Fruit fly (Drosophila melanogaster) whole organism, embryonic: ENCODE results near the gene RpS25.

Experiments
- Adf1 ChIP-seq: fragments of 200-800 bp; sonication (Bioruptor generic); IDR thresholded peaks from 2 replicates; pipeline ENCODE4 v1.3.6; 2022; ENCODE audit warnings: missing biosample characterization, missing genetic modification characterization
- CG10979 ChIP-seq: fragments of 200-800 bp; sonication (Bioruptor generic); optimal IDR thresholded peaks from 2 replicates; lab custom pipeline; 2018; ENCODE audit warnings: missing biosample characterization, mild to moderate bottlenecking, missing genetic modification characterization, moderate library complexity
- CG11723 ChIP-seq: fragments of 200-800 bp; sonication (Bioruptor generic); optimal IDR thresholded peaks from 2 replicates; lab custom pipeline; 2017; ENCODE audit warnings: missing biosample characterization, mild to moderate bottlenecking, missing genetic modification characterization
- CG15011 ChIP-seq: fragments of 200-800 bp; sonication (Bioruptor generic); optimal IDR thresholded peaks from 3 replicates; lab custom pipeline; 2018; ENCODE audit warnings: missing biosample characterization, mild to moderate bottlenecking, missing genetic modification characterization
- CG15073 ChIP-seq: fragments of 200-800 bp; sonication (Bioruptor generic); optimal IDR thresholded peaks from 2 replicates; lab custom pipeline; 2016; ENCODE audit warnings: missing biosample characterization, missing genetic modification characterization
- CG16813 ChIP-seq: fragments of 200-800 bp; sonication (Bioruptor generic); IDR thresholded peaks from 3 replicates; pipeline ENCODE4 v1.3.6; 2022; ENCODE audit warnings: missing biosample characterization, missing genetic modification characterization; ENCODE audit not compliant: partially characterized antibody
- CG2199 ChIP-seq: fragments of 200-800 bp; sonication (Bioruptor generic); IDR thresholded peaks from 3 replicates; pipeline ENCODE4 v1.3.6; 2022; ENCODE audit warnings: missing biosample characterization, missing genetic modification characterization
- CG2712 ChIP-seq: fragments of 200-800 bp; optimal IDR thresholded peaks from 3 replicates; lab custom pipeline; 2019; ENCODE audit warnings: missing biosample characterization, mild to moderate bottlenecking, missing genetic modification characterization, moderate library complexity
- CG31388 ChIP-seq: fragments of 200-800 bp; sonication (Bioruptor generic); optimal IDR thresholded peaks from 2 replicates; lab custom pipeline; 2016; ENCODE audit warnings: missing biosample characterization, missing genetic modification characterization
- CG4328 ChIP-seq: fragments of 200-800 bp; sonication (Bioruptor generic); optimal IDR thresholded peaks from 3 replicates; lab custom pipeline; 2017; ENCODE audit warnings: missing biosample characterization, missing genetic modification reagents, missing genetic modification characterization
- CG4424 ChIP-seq: fragments of 200-800 bp; sonication (Bioruptor generic); optimal IDR thresholded peaks from 3 replicates; lab custom pipeline; 2016; ENCODE audit warnings: missing biosample characterization, missing genetic modification characterization
- CG4820 ChIP-seq: fragments of 200-800 bp; sonication (Bioruptor generic); optimal IDR thresholded peaks from 3 replicates; lab custom pipeline; 2016; ENCODE audit warnings: missing biosample characterization, missing genetic modification characterization
- CG4854 ChIP-seq: fragments of 200-800 bp; sonication (Bioruptor generic); optimal IDR thresholded peaks from 2 replicates; lab custom pipeline; 2016; ENCODE audit warnings: missing biosample characterization, missing genetic modification characterization, inconsistent platforms
- CG6175 ChIP-seq: fragments of 200-800 bp; sonication (Bioruptor generic); IDR thresholded peaks from 3 replicates; pipeline ENCODE4 v1.3.6; 2022; ENCODE audit warnings: missing biosample characterization, missing genetic modification characterization
- CG6272 ChIP-seq: fragments of 200-800 bp; sonication (Bioruptor generic); IDR thresholded peaks from 2 replicates; pipeline ENCODE4 v1.3.6; 2022; ENCODE audit warnings: missing biosample characterization, missing genetic modification characterization
- CG6654 ChIP-seq: fragments of 200-800 bp; sonication (Bioruptor generic); optimal IDR thresholded peaks from 2 replicates; lab custom pipeline; 2017; ENCODE audit warnings: missing biosample characterization, mild to moderate bottlenecking, missing genetic modification characterization
- CG6813 ChIP-seq: fragments of 200-800 bp; sonication (Bioruptor generic); optimal IDR thresholded peaks from 2 replicates; lab custom pipeline; 2017; ENCODE audit warnings: missing biosample characterization, missing genetic modification characterization, mild to moderate bottlenecking, moderate library complexity, missing genetic modification reagents
- CG7271 ChIP-seq: fragments of 200-800 bp; sonication (Bioruptor generic); optimal IDR thresholded peaks from 2 replicates; lab custom pipeline; 2018; ENCODE audit warnings: missing biosample characterization, mild to moderate bottlenecking, missing genetic modification characterization, moderate library complexity
- CG8359 ChIP-seq: fragments of 200-800 bp; sonication (Bioruptor generic); optimal IDR thresholded peaks from 2 replicates; lab custom pipeline; 2017; ENCODE audit warnings: missing biosample characterization, mild to moderate bottlenecking, missing genetic modification characterization, borderline replicate concordance
- CG9215 ChIP-seq: fragments of 200-800 bp; sonication (Bioruptor generic); IDR thresholded peaks from 2 replicates; pipeline ENCODE4 v1.3.6; 2022; ENCODE audit warnings: missing biosample characterization, missing genetic modification characterization
- D19B ChIP-seq: fragments of 200-800 bp; sonication (Bioruptor generic); optimal IDR thresholded peaks from 2 replicates; lab custom pipeline; 2017; ENCODE audit warnings: missing biosample characterization, mild to moderate bottlenecking, missing genetic modification characterization
- HLH4C ChIP-seq: fragments of 200-800 bp; sonication (Bioruptor generic); IDR thresholded peaks from 3 replicates; pipeline ENCODE4 v1.3.6; 2022; ENCODE audit warnings: missing biosample characterization, missing genetic modification characterization; ENCODE audit not compliant: partially characterized antibody
- Hmr ChIP-seq: fragments of 200-800 bp; sonication (Bioruptor generic); optimal IDR thresholded peaks from 3 replicates; lab custom pipeline; 2017; ENCODE audit warnings: mild to moderate bottlenecking, missing biosample characterization, missing genetic modification reagents, missing genetic modification characterization
- NK7.1 ChIP-seq: fragments of 200-800 bp; sonication (Bioruptor generic); optimal IDR thresholded peaks from 3 replicates; lab custom pipeline; 2016; ENCODE audit warnings: missing biosample characterization, missing genetic modification characterization
- NfI ChIP-seq: fragments of 200-800 bp; sonication (Bioruptor generic); optimal IDR thresholded peaks from 3 replicates; lab custom pipeline; 2018; ENCODE audit warnings: missing biosample characterization, mild to moderate bottlenecking, missing genetic modification characterization, moderate library complexity
- Oaz ChIP-seq: fragments of 200-800 bp; sonication (Bioruptor generic); IDR thresholded peaks from 2 replicates; pipeline ENCODE4 v1.3.6; 2022; ENCODE audit warnings: missing biosample characterization, missing genetic modification characterization
- Sox102F ChIP-seq: fragments of 200-800 bp; sonication (Bioruptor generic); optimal IDR thresholded peaks from 2 replicates; lab custom pipeline; 2018; ENCODE audit warnings: missing biosample characterization, mild to moderate bottlenecking, missing genetic modification characterization, moderate library complexity
- Sry-β ChIP-seq: fragments of 200-800 bp; sonication (Bioruptor generic); optimal IDR thresholded peaks from 2 replicates; lab custom pipeline; 2018; ENCODE audit warnings: missing biosample characterization, mild to moderate bottlenecking, missing genetic modification characterization, moderate library complexity
- bbx ChIP-seq: fragments of 200-800 bp; sonication (Bioruptor generic); IDR thresholded peaks from 2 replicates; pipeline ENCODE4 v1.3.6; 2022; ENCODE audit warnings: missing biosample characterization, missing genetic modification characterization; ENCODE audit not compliant: partially characterized antibody
- dimm ChIP-seq: fragments of 200-800 bp; sonication (Bioruptor generic); IDR thresholded peaks from 2 replicates; pipeline ENCODE4 v1.3.6; 2022; ENCODE audit warnings: missing biosample characterization, missing genetic modification characterization
- fu2 ChIP-seq: fragments of 200-800 bp; sonication (Bioruptor generic); optimal IDR thresholded peaks from 2 replicates; lab custom pipeline; 2016; ENCODE audit warnings: missing biosample characterization, missing genetic modification characterization
- grn ChIP-seq: fragments of 200-800 bp; sonication (Bioruptor generic); optimal IDR thresholded peaks from 3 replicates; lab custom pipeline; 2017; ENCODE audit warnings: missing biosample characterization, missing genetic modification characterization
- gt ChIP-seq: fragments of 200-800 bp; sonication (Bioruptor generic); IDR thresholded peaks from 2 replicates; pipeline ENCODE4 v1.3.6; 2022; ENCODE audit warnings: missing biosample characterization, missing genetic modification characterization
- ken ChIP-seq: fragments of 200-800 bp; sonication (Bioruptor generic); IDR thresholded peaks from 3 replicates; pipeline ENCODE4 v1.3.6; 2022; ENCODE audit warnings: missing biosample characterization, missing genetic modification characterization
- kni ChIP-seq: fragments of 200-800 bp; sonication (Bioruptor generic); optimal IDR thresholded peaks from 3 replicates; lab custom pipeline; 2017; ENCODE audit warnings: mild to moderate bottlenecking, missing biosample characterization, missing genetic modification reagents, missing genetic modification characterization
- knrl ChIP-seq: fragments of 200-800 bp; sonication (Bioruptor generic); IDR thresholded peaks from 3 replicates; pipeline ENCODE4 v1.3.6; 2022; ENCODE audit warnings: missing biosample characterization, missing genetic modification characterization; ENCODE audit not compliant: partially characterized antibody
- lov ChIP-seq, 2 experiments: fragments of 200-800 bp in 1 of 2; fragments of >200 bp in 1 of 2; sonication (Bioruptor generic) in 1 of 2; IDR thresholded peaks in 1 of 2; optimal IDR thresholded peaks in 1 of 2; 2 replicates in 1 of 2; 3 replicates in 1 of 2; pipeline versions ENCODE4 v1.3.6 to Lab custom; 2017 to 2022; ENCODE audit warnings: missing biosample characterization in 1 of 2, missing genetic modification characterization in 1 of 2
- org-1 ChIP-seq: fragments of 200-800 bp; sonication (Bioruptor generic); optimal IDR thresholded peaks from 2 replicates; lab custom pipeline; 2017; ENCODE audit warnings: missing biosample characterization, missing genetic modification characterization
- pita ChIP-seq: fragments of 200-800 bp; sonication (Bioruptor generic); optimal IDR thresholded peaks from 2 replicates; lab custom pipeline; 2017; ENCODE audit warnings: missing biosample characterization, mild to moderate bottlenecking, missing genetic modification characterization
- prd ChIP-seq, 3 experiments: fragments of >200 bp in 2 of 3; fragments of 200-800 bp in 1 of 3; sonication (Bioruptor generic) in 1 of 3; optimal IDR thresholded peaks in 2 of 3; IDR thresholded peaks in 1 of 3; 2 replicates in 2 of 3; 3 replicates in 1 of 3; pipeline versions ENCODE4 v1.3.6 to Lab custom; 2017 to 2022; ENCODE audit warnings: missing biosample characterization in 1 of 3, missing genetic modification characterization in 1 of 3
- ranshi ChIP-seq: fragments of 200-800 bp; sonication (Bioruptor generic); IDR thresholded peaks from 2 replicates; pipeline ENCODE4 v1.3.6; 2022; ENCODE audit warnings: missing biosample characterization, missing genetic modification characterization
- sqz ChIP-seq: fragments of 200-800 bp; sonication (Bioruptor generic); optimal IDR thresholded peaks from 3 replicates; lab custom pipeline; 2018; ENCODE audit warnings: missing biosample characterization, mild to moderate bottlenecking, missing genetic modification characterization
- tin ChIP-seq: fragments of 200-800 bp; sonication (Bioruptor generic); optimal IDR thresholded peaks from 3 replicates; lab custom pipeline; 2016; ENCODE audit warnings: missing biosample characterization, missing genetic modification characterization
- usp ChIP-seq: fragments of >200 bp; optimal IDR thresholded peaks from 2 replicates; lab custom pipeline; 2017; ENCODE audit warnings: missing biosample characterization, missing genetic modification characterization
- vnd ChIP-seq: fragments of 200-800 bp; sonication (Bioruptor generic); IDR thresholded peaks from 3 replicates; pipeline ENCODE4 v1.3.6; 2022; ENCODE audit warnings: missing biosample characterization, missing genetic modification characterization; ENCODE audit not compliant: partially characterized antibody
- wdn ChIP-seq: fragments of 200-800 bp; sonication (Bioruptor generic); IDR thresholded peaks from 2 replicates; pipeline ENCODE4 v1.3.6; 2022; ENCODE audit warnings: missing biosample characterization, missing genetic modification characterization
- z ChIP-seq: fragments of 200-800 bp; sonication (Bioruptor generic); IDR thresholded peaks from 3 replicates; pipeline ENCODE4 v1.3.6; 2022; ENCODE audit warnings: missing biosample characterization, missing genetic modification characterization
- zfh1 ChIP-seq: fragments of 200-800 bp; sonication (Bioruptor generic); IDR thresholded peaks from 3 replicates; pipeline ENCODE4 v1.3.6; 2022; ENCODE audit warnings: missing biosample characterization, missing genetic modification characterization

The RpS25 gene

dm6 chr3R:11216156-11216630, at the start of gene RpS25, which contains the start of gene CG4820 (continued):
- TF ChIP-seq prd (optimal IDR thresholded peaks at IDR 0.05; lab: Kevin White, UChicago), result no peak
- peak; percentile 70 for TF ChIP-seq prd (GFP tag; IDR thresholded peaks at IDR 0.05; lab: Robert Waterston, UW)
- peak; percentile 69; the same call in 1 of the 2 replicates for TF ChIP-seq gt (GFP tag; lab: Robert Waterston, UW)
- TF ChIP-seq vnd (GFP tag; lab: Robert Waterston, UW), result peak; percentile 82
- TF ChIP-seq Oaz (GFP tag; lab: Robert Waterston, UW), result peak; percentile 81
- peak; percentile 54 for TF ChIP-seq dimm
- peak; percentile 84 for TF ChIP-seq CG6175
- peak; percentile 65 for TF ChIP-seq CG9215 (GFP tag; lab: Robert Waterston, UW)
- TF ChIP-seq CG7271 (tag; lab: Kevin White, UChicago), result peak; percentile 97
- TF ChIP-seq CG15011 (GFP tag; lab: Kevin White, UChicago), result peak; percentile 91
- peak; percentile 97 for TF ChIP-seq Hmr (GFP tag; lab: Kevin White, UChicago)
- peak; percentile 91 for TF ChIP-seq sqz (GFP tag; lab: Kevin White, UChicago)
- peak; percentile 77 for TF ChIP-seq wdn
- TF ChIP-seq usp (GFP tag; lab: Kevin White, UChicago), result no peak
- peak; percentile 83 for TF ChIP-seq CG4854 (GFP tag; lab: Kevin White, UChicago)
- TF ChIP-seq CG16813 (GFP tag; lab: Robert Waterston, UW), result peak; percentile 87
- peak; percentile 72 for TF ChIP-seq Sox102F (GFP tag; lab: Kevin White, UChicago)
- TF ChIP-seq CG4820 (GFP tag; lab: Kevin White, UChicago), result peak; percentile 94
- peak; percentile 83 for TF ChIP-seq CG10979 (tag; lab: Kevin White, UChicago)
- peak; percentile 62 for TF ChIP-seq Adf1 (GFP tag; lab: Robert Waterston, UW)
- TF ChIP-seq grn (GFP tag; lab: Kevin White, UChicago), result peak; percentile 76
- TF ChIP-seq zfh1 (GFP tag; lab: Robert Waterston, UW), result peak; percentile 87
- TF ChIP-seq pita, result no peak
- TF ChIP-seq CG31388 (GFP tag; lab: Kevin White, UChicago), result peak; percentile 62
- peak; percentile 90 for TF ChIP-seq fu2 (GFP tag; lab: Kevin White, UChicago)
- peak; percentile 71 for TF ChIP-seq CG6654
- TF ChIP-seq CG2712, result peak; percentile 90
- peak; percentile 91 for TF ChIP-seq knrl
- peak; percentile 70 for TF ChIP-seq bbx (GFP tag; lab: Robert Waterston, UW)
- TF ChIP-seq org-1 (GFP tag; lab: Kevin White, UChicago), result peak; percentile 93
- peak; percentile 92 for TF ChIP-seq CG6813 (GFP tag; lab: Kevin White, UChicago)
- peak; percentile 84 for TF ChIP-seq tin (GFP tag; lab: Kevin White, UChicago)
- peak; percentile 77 for TF ChIP-seq CG6272 (GFP tag; lab: Robert Waterston, UW)
- TF ChIP-seq lov (optimal IDR thresholded peaks at IDR 0.05; lab: Kevin White, UChicago), result no peak
- peak; percentile 89 for TF ChIP-seq lov (GFP tag; IDR thresholded peaks at IDR 0.05; lab: Robert Waterston, UW)
- peak; percentile 95 for TF ChIP-seq kni (GFP tag; lab: Kevin White, UChicago)
- peak; percentile 88 for TF ChIP-seq CG11723
- TF ChIP-seq CG2199 (GFP tag; lab: Robert Waterston, UW), result 0 out of 3 replicates have a peak, but pooled peaks have one; percentile 10
- peak; percentile 69 for TF ChIP-seq Sry-β
- TF ChIP-seq ken (GFP tag; lab: Robert Waterston, UW), result peak; percentile 78
- peak; percentile 96 for TF ChIP-seq NfI (GFP tag; lab: Kevin White, UChicago)
- peak; percentile 88 for TF ChIP-seq NK7.1 (GFP tag; lab: Kevin White, UChicago)
- TF ChIP-seq z, result 0 out of 3 replicates have a peak, but pooled peaks have one; percentile 54
- peak; percentile 94 for TF ChIP-seq CG4328
- TF ChIP-seq HLH4C, result peak; percentile 76
- TF ChIP-seq D19B (GFP tag; lab: Kevin White, UChicago), result peak; percentile 75
- peak; percentile 78 for TF ChIP-seq ranshi (GFP tag; lab: Robert Waterston, UW)
- peak; percentile 92 for TF ChIP-seq CG4424
- TF ChIP-seq CG15073 (GFP tag; lab: Kevin White, UChicago), result peak; percentile 9
- peak; percentile 84 for TF ChIP-seq CG8359
